Worm (Caenorhabditis elegans): ENCODE results near the gene fip-3.

- no peak for TF ChIP-seq cebp-1 (GFP tag; IDR thresholded peaks at IDR 0.05)
- no peak for TF ChIP-seq cebp-1 (tag; optimal IDR thresholded peaks at IDR 0.05)
- no peak for TF ChIP-seq lsy-27 (tag; optimal IDR thresholded peaks at IDR 0.05; ENCODE audit: borderline replicate concordance, insufficient read depth)
- no peak for TF ChIP-seq F49E8.2 (tag; optimal IDR thresholded peaks at IDR 0.05; ENCODE audit: insufficient read depth)
- TF ChIP-seq aptf-2 (GFP tag; conservative IDR thresholded peaks at IDR 0.05), result no peak
- no peak for TF ChIP-seq mxl-1 (tag; optimal IDR thresholded peaks at IDR 0.05)
- no peak for TF ChIP-seq efl-1 (GFP tag; optimal IDR thresholded peaks at IDR 0.05)
Observed at ce11 chrIII:8575359-8576101, 13.8 kb downstream of the fip-3 start.

Measured in whole organism, young adult.